Worm (Caenorhabditis elegans) whole organism, L4 larva: Measurements from ENCODE around the gene F01F1.14.

Experiments used
- F44E2.7 ChIP-seq: fragments of 200-800 bp; sonication (Bioruptor generic); IDR thresholded peaks from 2 replicates; pipeline ENCODE4 v2.1.2; 2022; ENCODE audit warnings: missing genetic modification characterization, missing compliant biosample characterization
- R02D3.7 ChIP-seq: fragments of 150-350 bp; sonication (generic microtip); optimal IDR thresholded peaks from 3 replicates; lab custom pipeline; 2014; ENCODE audit warnings: missing biosample characterization, missing genetic modification characterization
- T20F7.1 ChIP-seq: fragments of 200-800 bp; sonication (Bioruptor generic); optimal IDR thresholded peaks from 2 replicates; lab custom pipeline; 2018; ENCODE audit warnings: mild to moderate bottlenecking, missing genetic modification characterization, missing compliant biosample characterization
- ZK337.2 ChIP-seq: fragments of 200-800 bp; sonication (Bioruptor generic); IDR thresholded peaks from 2 replicates; pipeline ENCODE4 v1.3.6; 2022; ENCODE audit warnings: missing genetic modification reagents, missing genetic modification characterization, missing compliant biosample characterization
- aha-1 ChIP-seq: fragments of 150-350 bp; peaks from one replicate; lab custom pipeline; 2014; ENCODE audit warnings: missing biosample characterization, missing genetic modification characterization
- arid-1 ChIP-seq: fragments of 200-800 bp; sonication (Bioruptor generic); conservative IDR thresholded peaks from 2 replicates; pipeline ENCODE4 v1.3.6; 2022; ENCODE audit warnings: missing genetic modification reagents, missing genetic modification characterization, missing compliant biosample characterization
- ceh-20 ChIP-seq: fragments of 200-800 bp; sonication (Bioruptor generic); IDR thresholded peaks from 2 replicates; pipeline ENCODE4 v1.3.6; 2022; ENCODE audit warnings: missing genetic modification reagents, missing genetic modification characterization, missing compliant biosample characterization
- ceh-28 ChIP-seq: fragments of 150-350 bp; optimal IDR thresholded peaks from 2 replicates; lab custom pipeline; 2014; ENCODE audit warnings: missing biosample characterization, missing genetic modification reagents, missing genetic modification characterization
- ceh-32 ChIP-seq: sonication (generic microtip); optimal IDR thresholded peaks from 2 replicates; lab custom pipeline; 2016; ENCODE audit warnings: mild to moderate bottlenecking, missing genetic modification characterization, missing compliant biosample characterization; ENCODE audit not compliant: poor library complexity
- ces-1 ChIP-seq: fragments of 150-350 bp; sonication (generic microtip); optimal IDR thresholded peaks from 4 replicates; lab custom pipeline; 2014; ENCODE audit warnings: missing biosample characterization, missing genetic modification reagents, missing genetic modification characterization
- daf-12 ChIP-seq: fragments of 150-350 bp; optimal IDR thresholded peaks from 2 replicates; lab custom pipeline; 2014; ENCODE audit warnings: missing biosample characterization, missing genetic modification reagents, missing genetic modification characterization
- daf-19 ChIP-seq: fragments of 200-800 bp; sonication (Bioruptor generic); conservative IDR thresholded peaks from 2 replicates; pipeline ENCODE4 v1.3.6; 2022; ENCODE audit warnings: missing genetic modification characterization, missing compliant biosample characterization
- daf-8 ChIP-seq: fragments of 200-800 bp; sonication (Bioruptor generic); IDR thresholded peaks from 2 replicates; pipeline ENCODE4 v1.3.6; 2022; ENCODE audit warnings: missing genetic modification characterization, missing compliant biosample characterization
- dmd-9 ChIP-seq: fragments of 200-800 bp; sonication (Bioruptor generic); IDR thresholded peaks from 2 replicates; pipeline ENCODE4 v1.3.6; 2022; ENCODE audit warnings: missing genetic modification reagents, missing genetic modification characterization, missing compliant biosample characterization
- dpl-1 ChIP-seq: fragments of 150-350 bp; optimal IDR thresholded peaks from 2 replicates; lab custom pipeline; 2014; ENCODE audit warnings: missing biosample characterization, missing genetic modification reagents, missing genetic modification characterization
- duxl-1 ChIP-seq: sonication (generic microtip); optimal IDR thresholded peaks from 2 replicates; lab custom pipeline; 2016; ENCODE audit warnings: mild to moderate bottlenecking, missing genetic modification characterization, moderate library complexity, missing compliant biosample characterization; ENCODE audit not compliant: poor library complexity
- dve-1 ChIP-seq: sonication (generic microtip); optimal IDR thresholded peaks from 2 replicates; lab custom pipeline; 2017; ENCODE audit warnings: antibody characterized with exemption, mild to moderate bottlenecking, missing genetic modification characterization, missing compliant biosample characterization; ENCODE audit not compliant: insufficient read depth
- egl-27 ChIP-seq: sonication (generic microtip); optimal IDR thresholded peaks from 3 replicates; lab custom pipeline; 2017; ENCODE audit warnings: missing biosample characterization, missing genetic modification reagents, missing genetic modification characterization
- fos-1 ChIP-seq: fragments of 150-350 bp; optimal IDR thresholded peaks from 2 replicates; lab custom pipeline; 2014; ENCODE audit warnings: missing biosample characterization, missing genetic modification characterization
- gei-8 ChIP-seq: fragments of 200-800 bp; sonication (Bioruptor generic); optimal IDR thresholded peaks from 2 replicates; lab custom pipeline; 2018; ENCODE audit warnings: mild to moderate bottlenecking, missing genetic modification characterization, missing compliant biosample characterization
- hlh-11 ChIP-seq: fragments of 200-800 bp; sonication (Bioruptor generic); optimal IDR thresholded peaks from 2 replicates; lab custom pipeline; 2018; ENCODE audit warnings: mild to moderate bottlenecking, missing genetic modification characterization, missing compliant biosample characterization
- hlh-30 ChIP-seq: sonication (generic microtip); optimal IDR thresholded peaks from 2 replicates; lab custom pipeline; 2017; ENCODE audit warnings: antibody characterized with exemption, mild to moderate bottlenecking, missing genetic modification characterization, missing compliant biosample characterization; ENCODE audit not compliant: insufficient read depth
- hmg-1.1 ChIP-seq: fragments of 200-800 bp; sonication (Bioruptor generic); IDR thresholded peaks from 2 replicates; pipeline ENCODE4 v1.3.6; 2022; ENCODE audit warnings: missing genetic modification reagents, missing genetic modification characterization, missing compliant biosample characterization
- lin-1 ChIP-seq: fragments of 200-800 bp; sonication (Bioruptor generic); IDR thresholded peaks from 2 replicates; pipeline ENCODE4 v1.3.6; 2022; ENCODE audit warnings: missing genetic modification reagents, missing genetic modification characterization, missing compliant biosample characterization
- lin-38 ChIP-seq: fragments of 200-800 bp; sonication (Bioruptor generic); IDR thresholded peaks from 2 replicates; pipeline ENCODE4 v1.3.6; 2022; ENCODE audit warnings: missing genetic modification reagents, missing genetic modification characterization, missing compliant biosample characterization
- lin-39 ChIP-seq: fragments of 150-350 bp; optimal IDR thresholded peaks from 2 replicates; lab custom pipeline; 2014; ENCODE audit warnings: missing biosample characterization, missing genetic modification reagents, missing genetic modification characterization
- lsy-2 ChIP-seq, 2 experiments: fragments of 150-350 bp in 1 of 2; sonication (generic microtip) in 1 of 2; optimal IDR thresholded peaks; 2 replicates each; lab custom pipeline; 2014 to 2017; ENCODE audit warnings: missing biosample characterization in 2 of 2, missing genetic modification characterization in 2 of 2
- madf-9 ChIP-seq: fragments of 200-800 bp; sonication (Bioruptor generic); conservative IDR thresholded peaks from 2 replicates; pipeline ENCODE4 v1.3.6; 2022; ENCODE audit warnings: missing genetic modification reagents, missing genetic modification characterization, missing compliant biosample characterization
- mxl-2 ChIP-seq: fragments of 200-800 bp; sonication (Bioruptor generic); conservative IDR thresholded peaks from 2 replicates; pipeline ENCODE4 v1.3.6; 2022; ENCODE audit warnings: missing genetic modification reagents, missing genetic modification characterization, missing compliant biosample characterization
- nhr-10 ChIP-seq: fragments of 150-350 bp; optimal IDR thresholded peaks from 2 replicates; lab custom pipeline; 2014; ENCODE audit warnings: missing biosample characterization, missing genetic modification characterization
- nhr-11 ChIP-seq: fragments of 150-350 bp; optimal IDR thresholded peaks from 2 replicates; lab custom pipeline; 2014; ENCODE audit warnings: missing biosample characterization, missing genetic modification characterization
- nhr-111 ChIP-seq: fragments of 200-800 bp; sonication (Bioruptor generic); optimal IDR thresholded peaks from 2 replicates; lab custom pipeline; 2018; ENCODE audit warnings: mild to moderate bottlenecking, missing genetic modification characterization, missing compliant biosample characterization
- nhr-237 ChIP-seq: sonication (generic microtip); optimal IDR thresholded peaks from 2 replicates; lab custom pipeline; 2017; ENCODE audit warnings: missing biosample characterization, missing genetic modification characterization
- nhr-41 ChIP-seq: fragments of 200-800 bp; sonication (Bioruptor generic); IDR thresholded peaks from 2 replicates; pipeline ENCODE4 v1.3.6; 2022; ENCODE audit warnings: missing genetic modification reagents, missing genetic modification characterization, missing compliant biosample characterization
- nhr-42 ChIP-seq: fragments of 200-800 bp; sonication (Bioruptor generic); IDR thresholded peaks from 2 replicates; pipeline ENCODE4 v1.3.6; 2022; ENCODE audit warnings: missing genetic modification characterization, missing compliant biosample characterization
- nhr-6 ChIP-seq: fragments of 150-350 bp; optimal IDR thresholded peaks from 2 replicates; lab custom pipeline; 2014; ENCODE audit warnings: missing biosample characterization, missing genetic modification characterization
- nhr-76 ChIP-seq: fragments of 150-350 bp; optimal IDR thresholded peaks from 2 replicates; lab custom pipeline; 2014; ENCODE audit warnings: missing biosample characterization, missing genetic modification characterization
- nhr-77 ChIP-seq: fragments of 150-350 bp; optimal IDR thresholded peaks from 2 replicates; lab custom pipeline; 2014; ENCODE audit warnings: missing biosample characterization, missing genetic modification characterization
- pha-4 ChIP-seq, 2 experiments: fragments of 150-350 bp in 1 of 2; fragments of 200-800 bp in 1 of 2; sonication (Bioruptor generic) in 1 of 2; IDR thresholded peaks in 1 of 2; optimal IDR thresholded peaks in 1 of 2; 2 replicates each; pipeline versions ENCODE4 v1.3.6 to Lab custom; 2014 to 2022; ENCODE audit warnings: missing genetic modification characterization in 2 of 2, missing genetic modification reagents in 2 of 2, missing biosample characterization in 1 of 2, missing compliant biosample characterization in 1 of 2
- pqm-1 ChIP-seq: sonication (generic microtip); optimal IDR thresholded peaks from 2 replicates; lab custom pipeline; 2017; ENCODE audit warnings: missing biosample characterization, missing genetic modification characterization
- set-16 ChIP-seq: fragments of 200-800 bp; sonication (Bioruptor generic); IDR thresholded peaks from 2 replicates; pipeline ENCODE4 v1.3.6; 2022; ENCODE audit warnings: missing genetic modification reagents, missing genetic modification characterization, missing compliant biosample characterization
- snpc-1.2 ChIP-seq: fragments of 200-800 bp; sonication (Bioruptor generic); IDR thresholded peaks from 2 replicates; pipeline ENCODE4 v1.3.6; 2022; ENCODE audit warnings: missing genetic modification reagents, missing genetic modification characterization, missing compliant biosample characterization
- spr-1 ChIP-seq: sonication (generic microtip); optimal IDR thresholded peaks from 2 replicates; lab custom pipeline; 2016; ENCODE audit warnings: mild to moderate bottlenecking, missing genetic modification characterization, missing compliant biosample characterization
- tag-97 ChIP-seq: fragments of 200-800 bp; sonication (Bioruptor generic); IDR thresholded peaks from 2 replicates; pipeline ENCODE4 v1.3.6; 2022; ENCODE audit warnings: missing genetic modification characterization, missing compliant biosample characterization
- unc-130 ChIP-seq: sonication (generic microtip); optimal IDR thresholded peaks from 2 replicates; lab custom pipeline; 2016; ENCODE audit warnings: missing genetic modification reagents, missing genetic modification characterization, missing compliant biosample characterization
- unc-39 ChIP-seq: sonication (generic microtip); optimal IDR thresholded peaks from 2 replicates; lab custom pipeline; 2017; ENCODE audit warnings: missing biosample characterization, missing genetic modification characterization
- vab-7 ChIP-seq: fragments of 200-800 bp; sonication (Bioruptor generic); IDR thresholded peaks from 2 replicates; pipeline ENCODE4 v1.3.6; 2022; ENCODE audit warnings: missing genetic modification reagents, missing genetic modification characterization, missing compliant biosample characterization
- zag-1 ChIP-seq: fragments of 150-350 bp; optimal IDR thresholded peaks from 2 replicates; lab custom pipeline; 2014; ENCODE audit warnings: missing biosample characterization, missing genetic modification characterization
- zip-2 ChIP-seq: fragments of 150-350 bp; optimal IDR thresholded peaks from 2 replicates; lab custom pipeline; 2014; ENCODE audit warnings: missing biosample characterization, missing genetic modification characterization

The F01F1.14 gene

DNA sequence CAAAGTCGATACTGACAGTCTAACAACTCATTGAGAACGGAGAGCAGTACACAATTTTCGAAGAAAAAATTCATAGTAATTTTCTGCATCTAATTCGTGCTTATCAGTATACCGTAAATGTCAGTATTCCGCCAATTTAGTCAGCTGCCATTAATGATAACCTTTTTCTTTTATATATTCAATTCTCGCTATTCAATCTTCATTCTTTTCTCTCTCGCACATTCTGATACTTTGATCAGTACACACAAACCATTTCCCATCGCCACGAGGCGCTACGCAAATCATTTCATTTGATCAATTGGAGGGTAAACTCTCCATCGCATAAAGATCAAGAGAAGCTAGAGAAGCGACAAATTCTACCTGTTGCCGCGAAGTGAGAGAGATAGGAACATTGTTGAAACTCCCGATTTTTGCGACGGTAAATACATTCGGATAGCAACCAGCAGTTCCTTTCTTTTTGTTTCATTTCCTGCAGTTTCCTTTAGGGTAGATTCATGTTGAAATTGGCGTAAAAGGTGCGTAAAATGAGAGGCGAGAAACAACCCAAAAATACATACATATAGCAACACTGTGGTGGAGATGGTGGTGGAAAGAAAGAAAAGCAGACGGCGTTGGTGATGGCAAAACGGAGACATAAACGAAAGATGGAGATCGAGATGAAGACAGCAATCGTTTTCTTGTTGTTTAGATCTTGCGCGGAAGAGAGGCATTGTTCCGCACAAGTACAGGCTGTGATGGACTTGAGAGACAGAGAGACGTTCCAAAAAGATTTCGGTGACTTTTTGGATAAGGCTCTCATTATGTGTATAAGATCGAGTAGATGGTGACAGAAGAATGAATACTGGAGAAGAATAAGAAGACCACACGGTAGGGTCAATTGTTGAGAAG, 44.3 kb downstream of the F01F1.14 start:
- TF ChIP-seq daf-8 (GFP tag; lab: Robert Waterston, UW) (no peak), gei-8 (GFP tag; lab: Kevin White, UChicago) (no peak), nhr-111 (no peak), duxl-1 (peak; percentile 15), nhr-11 (tag; lab: Kevin White, UChicago) (no peak), lsy-2 (tag; optimal IDR thresholded peaks at IDR 0.05; lab: Kevin White, UChicago) (peak; percentile 55 to 58), aha-1 (peak; percentile 25), T20F7.1 (GFP tag; lab: Kevin White, UChicago) (peak; percentile 74), dmd-9 (GFP tag; lab: Robert Waterston, UW) (no peak), ZK337.2 (GFP tag; lab: Robert Waterston, UW) (no peak), nhr-42 (GFP tag; lab: Robert Waterston, UW) (no peak), ces-1 (no peak), snpc-1.2 (no peak), F44E2.7 (GFP tag; lab: Robert Waterston, UW) (no peak), nhr-6 (peak; percentile 67), daf-12 (tag; lab: Kevin White, UChicago) (no peak), hlh-30 (tag; lab: Kevin White, UChicago) (peak; percentile 75), pha-4 (GFP tag; IDR thresholded peaks at IDR 0.05; lab: Robert Waterston, UW) (no peak), pha-4 (tag; optimal IDR thresholded peaks at IDR 0.05; lab: Kevin White, UChicago) (no peak), arid-1 (GFP tag; lab: Robert Waterston, UW) (no peak), nhr-237 (tag; lab: Kevin White, UChicago) (no peak), zag-1 (tag; lab: Kevin White, UChicago) (no peak), R02D3.7 (tag; lab: Kevin White, UChicago) (no peak), nhr-41 (GFP tag; lab: Robert Waterston, UW) (no peak), tag-97 (GFP tag; lab: Robert Waterston, UW) (no peak), daf-19 (GFP tag; lab: Robert Waterston, UW) (no peak), nhr-10 (tag; lab: Kevin White, UChicago) (peak; percentile 52), lin-1 (GFP tag; lab: Robert Waterston, UW) (0 out of 2 replicates have a peak, but pooled peaks have one; percentile 24), madf-9 (GFP tag; lab: Robert Waterston, UW) (no peak), ceh-20 (GFP tag; lab: Robert Waterston, UW) (no peak; the same call in 1 of the 2 replicates), hlh-11 (tag; lab: Kevin White, UChicago) (peak; percentile 93), spr-1 (tag; lab: Kevin White, UChicago) (no peak), unc-130 (no peak), nhr-77 (tag; lab: Kevin White, UChicago) (peak; percentile 77), vab-7 (GFP tag; lab: Robert Waterston, UW) (no peak), ceh-32 (tag; lab: Kevin White, UChicago) (no peak), fos-1 (tag; lab: Kevin White, UChicago) (no peak), nhr-76 (no peak), set-16 (GFP tag; lab: Robert Waterston, UW) (no peak), dpl-1 (GFP tag; lab: Kevin White, UChicago) (no peak), zip-2 (tag; lab: Kevin White, UChicago) (no peak), ceh-28 (tag; lab: Kevin White, UChicago) (no peak), lin-38 (GFP tag; lab: Robert Waterston, UW) (0 out of 2 replicates have a peak, but pooled peaks have one; percentile 18), egl-27 (no peak), dve-1 (tag; lab: Kevin White, UChicago) (peak; percentile 95), hmg-1.1 (GFP tag; lab: Robert Waterston, UW) (0 out of 2 replicates have a peak, but pooled peaks have one; percentile 7), pqm-1 (tag; lab: Kevin White, UChicago) (peak; percentile 93), mxl-2 (no peak), lin-39 (no peak), unc-39 (tag; lab: Kevin White, UChicago) (no peak)
